Worm (Caenorhabditis elegans) whole organism, L4/young adult: ENCODE measurements around the gene meg-1.

ENCODE experiments used
- dao-5 ChIP-seq: sonication (generic microtip); optimal IDR thresholded peaks from 2 replicates; lab custom pipeline; 2016; ENCODE audit warnings: missing genotype, missing genetic modification characterization, moderate library complexity, missing compliant biosample characterization
- him-1 ChIP-seq: sonication (generic microtip); optimal IDR thresholded peaks from 2 replicates; lab custom pipeline; 2016; ENCODE audit warnings: missing genotype, missing genetic modification reagents, missing genetic modification characterization, missing compliant biosample characterization

- TF ChIP-seq him-1 (tag; lab: Kevin White, UChicago) (no peak), dao-5 (no peak)
Measured at ce11 chrX:13963203-13963602, 33.8 kb upstream of the meg-1 start, which contains the start of gene F48F7.3.
